Fruit fly (Drosophila melanogaster): Measurements from ENCODE around the gene CG42578.

The CG42578 gene

dm6 chrX:20433345-20434332 is 12.5 kb upstream of the CG42578 start, which contains the start of gene CG1695:
CG1695 (plus strand) TSS chrX:20433950.
- TF ChIP-seq gl (tag; optimal IDR thresholded peaks at IDR 0.05) (no peak), Pif1A (GFP tag; optimal IDR thresholded peaks at IDR 0.05) (peak; percentile 2), CG32121 (GFP tag; IDR thresholded peaks at IDR 0.05) (no peak), CG17806 (tag; optimal IDR thresholded peaks at IDR 0.05) (no peak), CG13204 (GFP tag; optimal IDR thresholded peaks at IDR 0.05) (no peak), CG15710 (tag; optimal IDR thresholded peaks at IDR 0.05) (no peak), CG9948 (tag; optimal IDR thresholded peaks at IDR 0.05) (no peak), CG8159 (tag; optimal IDR thresholded peaks at IDR 0.05) (peak; percentile 6), CG4496 (GFP tag; IDR thresholded peaks at IDR 0.05) (peak; percentile 15; the same call in 1 of the 3 replicates), CG34367 (tag; optimal IDR thresholded peaks at IDR 0.05) (no peak), fd96Ca (GFP tag; IDR thresholded peaks at IDR 0.05) (no peak), Pif1B (GFP tag; optimal IDR thresholded peaks at IDR 0.05) (no peak), CG12605 (GFP tag; IDR thresholded peaks at IDR 0.05) (no peak), EcR (GFP tag; optimal IDR thresholded peaks at IDR 0.05) (no peak), D1 (tag; optimal IDR thresholded peaks at IDR 0.05) (no peak), rn (GFP tag; IDR thresholded peaks at IDR 0.05) (no peak), Snoo (tag; optimal IDR thresholded peaks at IDR 0.05) (no peak), CG14655 (GFP tag; optimal IDR thresholded peaks at IDR 0.05) (peak; percentile 18), CG8301 (tag; optimal IDR thresholded peaks at IDR 0.05) (no peak), CG10348 (GFP tag; IDR thresholded peaks at IDR 0.05) (no peak), Ets98B (GFP tag; IDR thresholded peaks at IDR 0.05) (no peak)

DNA sequence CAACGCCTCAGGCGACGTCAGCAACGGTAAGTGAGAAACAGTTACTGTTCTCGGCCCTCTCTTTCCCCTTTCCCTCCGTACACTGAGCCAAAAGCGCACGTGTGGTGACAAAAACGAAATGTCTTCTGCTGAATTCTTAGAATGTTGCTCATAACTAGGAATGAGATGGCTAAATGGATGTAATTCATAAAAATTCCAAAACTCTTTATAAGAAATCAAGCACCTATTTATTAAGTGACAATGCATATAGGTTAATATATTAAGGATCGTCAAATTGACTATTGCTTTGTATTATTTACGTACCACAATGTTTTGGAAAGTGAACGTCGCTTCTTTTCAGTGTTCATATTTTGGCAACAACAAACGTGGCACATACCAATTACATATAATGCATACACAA is 11.6 kb upstream of the CG42578 start:
- TF ChIP-seq CG34367 (tag; optimal IDR thresholded peaks at IDR 0.05) (no peak), CG32121 (GFP tag; IDR thresholded peaks at IDR 0.05) (no peak), Pif1A (GFP tag; optimal IDR thresholded peaks at IDR 0.05) (no peak), Pif1B (GFP tag; optimal IDR thresholded peaks at IDR 0.05) (no peak), Ets98B (GFP tag; IDR thresholded peaks at IDR 0.05) (no peak), CG8301 (tag; optimal IDR thresholded peaks at IDR 0.05) (no peak), CG15710 (tag; optimal IDR thresholded peaks at IDR 0.05) (no peak), CG4496 (GFP tag; IDR thresholded peaks at IDR 0.05) (no peak), CG12605 (GFP tag; IDR thresholded peaks at IDR 0.05) (no peak), CG9948 (tag; optimal IDR thresholded peaks at IDR 0.05) (no peak)

DNA sequence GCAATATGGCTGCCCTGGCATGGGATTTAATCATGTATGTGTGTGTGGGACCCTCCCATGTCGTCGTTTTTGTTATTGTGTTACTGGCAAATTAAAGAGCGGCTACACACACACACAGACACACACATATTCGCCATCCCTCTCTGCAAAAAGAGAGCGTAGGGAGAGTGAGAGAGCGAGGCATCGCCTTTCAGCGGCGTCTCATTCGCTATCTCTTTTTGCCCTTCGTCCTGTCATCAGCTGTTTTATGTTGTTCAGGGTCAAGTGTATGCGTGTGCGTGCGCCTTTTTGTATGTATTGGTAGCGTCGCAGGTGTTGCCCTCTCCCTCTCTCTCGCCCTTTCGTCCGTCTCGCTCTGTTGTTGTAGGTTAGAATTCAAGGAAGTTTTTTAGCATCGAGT is 9.3 kb upstream of the CG42578 start:
- TF ChIP-seq gl (tag; optimal IDR thresholded peaks at IDR 0.05) = no peak
- no peak for TF ChIP-seq Snoo (tag; optimal IDR thresholded peaks at IDR 0.05)
- TF ChIP-seq CG34367 (tag; optimal IDR thresholded peaks at IDR 0.05) = no peak
- TF ChIP-seq Ets98B (GFP tag; IDR thresholded peaks at IDR 0.05) = no peak
- no peak for TF ChIP-seq EcR (GFP tag; optimal IDR thresholded peaks at IDR 0.05)
- no peak for TF ChIP-seq CG15710 (tag; optimal IDR thresholded peaks at IDR 0.05)
- no peak for TF ChIP-seq CG8159 (tag; optimal IDR thresholded peaks at IDR 0.05)
- TF ChIP-seq CG10348 (GFP tag; IDR thresholded peaks at IDR 0.05) = no peak
- no peak for TF ChIP-seq CG4496 (GFP tag; IDR thresholded peaks at IDR 0.05)

DNA sequence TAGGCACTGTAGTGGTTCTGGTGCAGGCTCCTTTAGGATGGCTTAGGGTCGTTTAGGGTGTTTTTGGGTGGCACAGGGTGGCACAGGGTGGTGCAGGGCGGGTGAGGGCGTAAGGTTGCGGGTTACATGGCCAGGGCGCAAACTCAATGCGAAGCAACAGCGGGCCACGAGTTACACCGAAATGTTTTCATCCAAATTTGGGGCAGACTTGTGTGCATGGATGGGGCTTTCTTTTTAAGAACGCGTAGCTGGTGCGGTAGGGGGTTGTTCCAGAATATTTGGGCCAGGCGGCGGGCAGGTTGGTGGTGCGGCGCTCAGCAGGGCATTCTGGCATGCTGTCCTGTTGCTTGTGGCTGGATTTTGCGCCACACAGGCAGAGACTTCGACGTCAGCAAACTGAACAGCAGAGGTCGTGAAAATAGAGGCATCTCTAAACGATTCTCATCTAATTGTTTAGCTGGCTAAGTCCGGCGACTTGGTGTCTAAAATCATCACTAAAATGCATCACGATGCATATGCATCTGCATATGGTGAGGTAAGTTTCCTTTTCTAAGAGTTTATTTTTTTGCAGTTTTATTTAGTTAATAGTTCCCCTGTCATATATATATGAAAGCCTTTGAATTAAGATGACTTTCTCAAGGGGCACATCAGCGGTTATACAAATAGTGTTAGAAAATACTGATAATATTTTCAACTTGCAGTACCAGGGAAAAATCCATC is 1.9 kb downstream of the CG42578 start:
- TF ChIP-seq CG12605 (GFP tag; IDR thresholded peaks at IDR 0.05) = no peak
- peak; percentile 31 for TF ChIP-seq CG8159 (tag; optimal IDR thresholded peaks at IDR 0.05)
- peak; percentile 12 for TF ChIP-seq CG14655 (GFP tag; optimal IDR thresholded peaks at IDR 0.05)

DNA sequence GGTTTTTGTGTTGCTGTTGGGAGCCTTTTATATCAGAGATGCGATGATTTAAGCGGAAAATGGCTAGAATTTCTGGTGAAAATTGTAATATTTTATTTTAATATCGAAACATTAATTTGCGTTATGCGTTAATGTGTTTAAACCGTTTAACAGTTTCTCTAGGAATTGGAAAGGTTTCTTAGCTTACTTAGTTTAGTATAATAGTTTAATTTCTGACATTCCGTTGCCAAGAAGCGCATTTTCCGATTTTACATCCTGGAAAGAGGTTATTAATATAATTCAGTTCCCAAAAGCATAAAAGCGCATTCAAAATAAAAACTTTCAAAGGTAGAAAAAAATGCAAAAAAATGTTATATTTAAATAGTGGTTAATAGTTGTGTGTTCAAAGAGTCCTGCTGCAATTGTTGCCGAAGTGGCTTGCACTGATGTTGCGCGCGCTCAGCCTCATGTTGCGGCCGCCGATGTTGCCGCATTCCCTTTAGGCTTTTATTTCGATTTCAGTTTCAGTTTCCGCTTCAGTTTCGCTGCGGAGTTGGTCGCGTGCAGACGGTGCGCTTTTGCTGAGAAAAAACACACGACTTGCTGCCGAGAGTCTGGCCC is 2.8 kb downstream of the CG42578 start, which contains the start of gene tbc:
Gene tbc (plus strand): TSS at position 504 of the 600 bp plus-strand sequence.
- TF ChIP-seq CG12605 (GFP tag; IDR thresholded peaks at IDR 0.05) (no peak), fd96Ca (GFP tag; IDR thresholded peaks at IDR 0.05) (no peak), Pif1A (GFP tag; optimal IDR thresholded peaks at IDR 0.05) (no peak), CG10348 (GFP tag; IDR thresholded peaks at IDR 0.05) (no peak), D1 (tag; optimal IDR thresholded peaks at IDR 0.05) (no peak), CG8159 (tag; optimal IDR thresholded peaks at IDR 0.05) (no peak), CG8301 (tag; optimal IDR thresholded peaks at IDR 0.05) (no peak), CG32121 (GFP tag; IDR thresholded peaks at IDR 0.05) (no peak), Ets98B (GFP tag; IDR thresholded peaks at IDR 0.05) (no peak), CG17806 (tag; optimal IDR thresholded peaks at IDR 0.05) (no peak), Snoo (tag; optimal IDR thresholded peaks at IDR 0.05) (no peak), EcR (GFP tag; optimal IDR thresholded peaks at IDR 0.05) (no peak), CG14655 (GFP tag; optimal IDR thresholded peaks at IDR 0.05) (no peak), CG34367 (tag; optimal IDR thresholded peaks at IDR 0.05) (no peak)
